Worm (Caenorhabditis elegans): ENCODE results near the gene Y39A3B.7.

The Y39A3B.7 gene

DNA sequence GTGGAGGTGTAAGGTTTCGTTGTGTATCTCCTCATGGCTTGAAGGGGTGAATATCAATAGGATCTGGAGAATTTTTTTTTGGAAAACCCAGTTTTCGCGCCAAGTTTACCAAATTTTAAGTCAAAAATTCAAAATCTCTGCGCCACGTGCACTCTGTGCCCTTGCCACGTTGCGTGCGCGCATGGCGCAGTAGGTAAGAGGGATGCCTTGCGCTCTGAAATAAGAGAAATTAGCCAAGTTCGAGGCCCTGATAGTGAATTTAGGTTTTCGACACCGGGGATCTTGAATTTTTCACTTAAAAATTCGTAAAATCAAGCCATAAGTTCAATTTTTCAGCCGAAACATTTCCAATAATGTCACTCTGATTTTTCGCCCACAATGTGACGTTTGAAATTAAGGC, 3.3 kb downstream of the Y39A3B.7 start:
- TF ChIP-seq dmd-4 (tag; optimal IDR thresholded peaks at IDR 0.05) (no peak), nhr-10 (tag; optimal IDR thresholded peaks at IDR 0.05) (no peak), ama-1 (optimal IDR thresholded peaks at IDR 0.05) (no peak), ZK546.5 (tag; optimal IDR thresholded peaks at IDR 0.05) (no peak), aly-2 (tag; optimal IDR thresholded peaks at IDR 0.05) (no peak), unc-39 (tag; optimal IDR thresholded peaks at IDR 0.05) (no peak), mdl-1 (tag; optimal IDR thresholded peaks at IDR 0.05) (no peak), gmeb-1 (tag; optimal IDR thresholded peaks at IDR 0.05) (no peak), ceh-16 (tag; optimal IDR thresholded peaks at IDR 0.05) (no peak), lin-39 (tag; optimal IDR thresholded peaks at IDR 0.05) (no peak), sem-4 (tag; optimal IDR thresholded peaks at IDR 0.05) (no peak), nhr-237 (tag; optimal IDR thresholded peaks at IDR 0.05) (no peak), ztf-4 (tag; optimal IDR thresholded peaks at IDR 0.05) (no peak), unc-62 (GFP tag; optimal IDR thresholded peaks at IDR 0.05) (no peak), F13H6.1 (tag; optimal IDR thresholded peaks at IDR 0.05) (no peak)

DNA sequence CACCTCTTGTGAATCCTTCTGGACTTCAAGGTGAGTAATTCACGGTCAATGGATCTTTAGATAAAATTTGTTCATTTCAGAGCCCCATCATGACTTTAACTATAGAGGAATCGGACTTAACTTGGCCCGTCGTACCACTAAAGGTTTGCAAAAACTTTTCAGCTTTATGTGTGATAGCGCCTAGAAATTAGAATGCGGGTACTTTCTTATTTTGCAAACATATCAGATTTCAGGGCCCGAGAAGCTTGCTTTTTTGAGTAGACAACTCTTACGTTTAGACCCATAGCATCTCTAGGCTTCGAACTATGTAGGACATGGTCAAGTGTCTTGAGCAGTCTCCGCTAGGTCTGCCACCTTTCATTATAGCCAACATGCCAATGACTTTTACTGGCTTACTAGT, 7.3 kb downstream of the Y39A3B.7 start:
- TF ChIP-seq dmd-4 (tag; optimal IDR thresholded peaks at IDR 0.05) (no peak), nhr-129 (tag; optimal IDR thresholded peaks at IDR 0.05) (no peak), sma-9 (GFP tag; optimal IDR thresholded peaks at IDR 0.05) (no peak), sma-9 (tag; optimal IDR thresholded peaks at IDR 0.05) (no peak), sem-4 (tag; optimal IDR thresholded peaks at IDR 0.05) (no peak), nhr-21 (tag; optimal IDR thresholded peaks at IDR 0.05) (no peak), R02D3.7 (tag; optimal IDR thresholded peaks at IDR 0.05) (no peak), nhr-237 (tag; optimal IDR thresholded peaks at IDR 0.05) (no peak), lin-11 (tag; optimal IDR thresholded peaks at IDR 0.05) (no peak), ztf-1 (GFP tag; conservative IDR thresholded peaks at IDR 0.05) (no peak), mdl-1 (tag; optimal IDR thresholded peaks at IDR 0.05) (no peak), elt-3 (tag; optimal IDR thresholded peaks at IDR 0.05) (no peak)

DNA sequence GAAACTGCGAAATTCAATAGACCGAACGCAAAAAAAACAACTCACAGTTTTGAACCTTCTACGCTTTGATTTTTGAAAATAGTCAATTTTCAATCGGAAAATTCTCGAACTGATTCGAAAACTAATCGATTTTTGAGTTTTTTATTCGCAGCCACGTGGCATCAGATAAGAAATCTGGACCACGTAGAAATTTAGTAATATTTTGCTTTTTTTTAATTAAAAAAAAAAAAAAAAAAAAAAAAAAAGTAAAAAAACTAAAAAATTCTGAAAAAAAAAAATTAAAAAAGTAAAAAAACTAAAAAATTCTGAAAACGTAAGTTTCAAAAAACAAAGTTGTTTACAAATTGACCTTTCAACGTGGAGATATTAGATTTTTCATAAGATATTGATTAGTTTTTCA, 8.1 kb downstream of the Y39A3B.7 start, which contains the start of gene R155.3:
Gene R155.3 (minus strand): TSS at position 101 of the 400 bp plus-strand sequence.
- TF ChIP-seq nhr-77 (tag; optimal IDR thresholded peaks at IDR 0.05) (no peak), peb-1 (tag; optimal IDR thresholded peaks at IDR 0.05) (no peak), unc-62 (GFP tag; optimal IDR thresholded peaks at IDR 0.05) (no peak), ceh-82 (tag; optimal IDR thresholded peaks at IDR 0.05) (no peak), Y55F3AM.14 (GFP tag; optimal IDR thresholded peaks at IDR 0.05) (no peak), ama-1 (optimal IDR thresholded peaks at IDR 0.05) (no peak), lin-39 (tag; optimal IDR thresholded peaks at IDR 0.05) (no peak), blmp-1 (tag; optimal IDR thresholded peaks at IDR 0.05; ENCODE audit: insufficient read depth) (no peak), alr-1 (tag; optimal IDR thresholded peaks at IDR 0.05) (no peak), unc-39 (tag; optimal IDR thresholded peaks at IDR 0.05) (no peak), sem-4 (tag; optimal IDR thresholded peaks at IDR 0.05) (no peak), nhr-23 (tag; optimal IDR thresholded peaks at IDR 0.05) (no peak), lin-13 (GFP tag; optimal IDR thresholded peaks at IDR 0.05) (no peak), mdl-1 (tag; optimal IDR thresholded peaks at IDR 0.05) (no peak), snpc-4 (tag; optimal IDR thresholded peaks at IDR 0.05) (no peak), fos-1 (tag; optimal IDR thresholded peaks at IDR 0.05) (no peak), unc-55 (GFP tag; optimal IDR thresholded peaks at IDR 0.05) (no peak), sma-9 (GFP tag; optimal IDR thresholded peaks at IDR 0.05) (no peak), sma-9 (tag; optimal IDR thresholded peaks at IDR 0.05) (no peak)

DNA sequence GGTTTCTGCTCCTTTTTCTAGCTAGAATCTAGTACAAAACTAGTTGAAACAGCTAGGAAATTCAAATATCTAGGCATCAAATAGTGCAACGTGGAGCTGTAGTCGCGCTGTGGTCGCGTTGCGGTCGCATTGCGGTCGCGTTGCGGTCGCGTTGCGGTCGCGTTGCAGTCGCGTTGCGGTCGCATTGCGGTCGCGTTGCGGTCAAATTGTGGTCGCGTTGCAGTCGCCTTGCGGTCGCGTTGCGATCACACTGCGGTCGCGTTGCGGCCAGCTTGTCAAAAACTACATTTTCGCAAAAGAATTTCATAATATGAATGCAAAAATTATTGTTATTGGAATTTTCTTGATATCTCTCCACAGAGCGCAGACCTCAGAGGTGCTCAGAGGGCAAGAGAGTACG, 8.8 kb downstream of the Y39A3B.7 start:
- no peak for TF ChIP-seq nhr-21 (tag; optimal IDR thresholded peaks at IDR 0.05)

DNA sequence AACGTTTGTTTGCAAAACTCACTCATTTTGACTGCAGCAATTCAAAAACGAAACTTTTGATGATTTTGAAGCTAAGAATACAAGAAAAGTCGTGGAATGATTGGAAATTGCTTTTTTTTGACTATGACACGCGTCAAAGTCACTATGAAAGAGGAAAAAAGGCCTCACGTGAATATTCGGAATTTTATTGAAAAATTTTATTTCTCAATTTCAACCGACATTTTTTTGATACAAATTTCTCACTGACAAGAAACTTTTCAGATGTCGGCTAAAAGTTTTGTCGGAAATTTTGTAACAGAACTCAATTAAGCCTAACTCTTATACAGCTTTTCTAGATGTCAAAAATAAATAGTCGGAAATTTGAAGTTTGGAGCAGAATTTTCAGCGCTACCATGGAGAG, 14.3 kb downstream of the Y39A3B.7 start, which contains the start of gene R155.5:
Gene R155.5 (minus strand): TSS at position 101 of the 400 bp plus-strand sequence.
- TF ChIP-seq unc-55 (GFP tag; optimal IDR thresholded peaks at IDR 0.05) (no peak), ceh-16 (tag; optimal IDR thresholded peaks at IDR 0.05) (no peak), nhr-237 (tag; optimal IDR thresholded peaks at IDR 0.05) (no peak), elt-3 (tag; optimal IDR thresholded peaks at IDR 0.05) (no peak), nhr-21 (tag; optimal IDR thresholded peaks at IDR 0.05) (no peak), ZK546.5 (tag; optimal IDR thresholded peaks at IDR 0.05) (no peak), mbf-1 (tag; optimal IDR thresholded peaks at IDR 0.05) (no peak), lin-11 (tag; optimal IDR thresholded peaks at IDR 0.05) (no peak), crh-2 (tag; optimal IDR thresholded peaks at IDR 0.05) (no peak), mab-5 (tag; optimal IDR thresholded peaks at IDR 0.05) (no peak)

Data from whole organism, L2 larva.